Fruit fly (Drosophila melanogaster): ENCODE results near the gene CG32110.

dm6 chr3L:12789875-12790373, 18.6 kb upstream of the CG32110 start, which contains the start of gene CG42709:
- no peak for TF ChIP-seq CG8478 (optimal IDR thresholded peaks at IDR 0.05)
- TF ChIP-seq CTCF (optimal IDR thresholded peaks at IDR 0.05) = no peak

All from S2 (cell line).